Fruit fly (Drosophila melanogaster) whole organism, adult: Measurements from ENCODE around the gene witty.

ENCODE experiments used
- CG11617 ChIP-seq: fragments of 200-800 bp; sonication (Bioruptor generic); optimal IDR thresholded peaks from 2 replicates; lab custom pipeline; 2017; ENCODE audit warnings: mild to moderate bottlenecking, missing biosample characterization, missing genetic modification reagents, missing genetic modification characterization
- CG12768 ChIP-seq: fragments of 200-800 bp; sonication (Bioruptor generic); optimal IDR thresholded peaks from 2 replicates; lab custom pipeline; 2017; ENCODE audit warnings: missing biosample characterization, missing genetic modification characterization, mild to moderate bottlenecking, moderate library complexity, missing genetic modification reagents
- CG14711 ChIP-seq: fragments of 200-800 bp; sonication (Bioruptor generic); optimal IDR thresholded peaks from 2 replicates; lab custom pipeline; 2018; ENCODE audit warnings: missing biosample characterization, mild to moderate bottlenecking, missing genetic modification characterization, moderate library complexity
- CG1620 ChIP-seq: fragments of 200-800 bp; sonication (Bioruptor generic); optimal IDR thresholded peaks from 2 replicates; lab custom pipeline; 2016; ENCODE audit warnings: missing biosample characterization, missing genetic modification characterization
- CG33017 ChIP-seq: fragments of 200-800 bp; sonication (Bioruptor generic); optimal IDR thresholded peaks from 2 replicates; lab custom pipeline; 2018; ENCODE audit warnings: missing biosample characterization, mild to moderate bottlenecking, missing genetic modification characterization, moderate library complexity
- CG5204 ChIP-seq: fragments of 200-800 bp; sonication (Bioruptor generic); optimal IDR thresholded peaks from 2 replicates; lab custom pipeline; 2016; ENCODE audit warnings: missing biosample characterization, missing genetic modification characterization
- CG7045 ChIP-seq: fragments of 200-800 bp; sonication (Bioruptor generic); optimal IDR thresholded peaks from 2 replicates; lab custom pipeline; 2017; ENCODE audit warnings: missing biosample characterization, mild to moderate bottlenecking, missing genetic modification characterization
- CG7101 ChIP-seq: fragments of 200-800 bp; sonication (Bioruptor generic); optimal IDR thresholded peaks from 2 replicates; lab custom pipeline; 2018; ENCODE audit warnings: missing biosample characterization, mild to moderate bottlenecking, missing genetic modification characterization, moderate library complexity
- Clk ChIP-seq: fragments of 200-800 bp; sonication (Bioruptor generic); optimal IDR thresholded peaks from 2 replicates; lab custom pipeline; 2017; ENCODE audit warnings: missing biosample characterization, missing genetic modification characterization
- Crg-1 ChIP-seq: fragments of 200-800 bp; sonication (Bioruptor generic); optimal IDR thresholded peaks from 2 replicates; lab custom pipeline; 2016; ENCODE audit warnings: missing biosample characterization, missing genetic modification characterization
- Hr96 ChIP-seq: fragments of 200-800 bp; sonication (Bioruptor generic); optimal IDR thresholded peaks from 2 replicates; lab custom pipeline; 2016; ENCODE audit warnings: missing biosample characterization, missing genetic modification characterization
- Mnt ChIP-seq: fragments of 200-800 bp; sonication (Bioruptor generic); optimal IDR thresholded peaks from 2 replicates; lab custom pipeline; 2016; ENCODE audit warnings: missing biosample characterization, mild to moderate bottlenecking, missing genetic modification characterization
- bab1 ChIP-seq: fragments of 200-800 bp; sonication (Bioruptor generic); optimal IDR thresholded peaks from 3 replicates; lab custom pipeline; 2019; ENCODE audit warnings: missing biosample characterization, mild to moderate bottlenecking, missing genetic modification characterization, moderate library complexity
- cic ChIP-seq: fragments of 200-800 bp; sonication (Bioruptor generic); optimal IDR thresholded peaks from 2 replicates; lab custom pipeline; 2017; ENCODE audit warnings: missing biosample characterization, mild to moderate bottlenecking, missing genetic modification characterization, moderate library complexity
- cnc ChIP-seq, 2 experiments: fragments of >200 bp; optimal IDR thresholded peaks; 2 replicates each; lab custom pipeline; 2017
- kay ChIP-seq: fragments of 200-800 bp; sonication (Bioruptor generic); peaks from one replicate; lab custom pipeline; 2016; ENCODE audit warnings: missing biosample characterization, missing genetic modification characterization, borderline replicate concordance
- ovo ChIP-seq: fragments of 200-800 bp; sonication (Bioruptor generic); optimal IDR thresholded peaks from 2 replicates; lab custom pipeline; 2016; ENCODE audit warnings: missing biosample characterization, missing genetic modification characterization
- pad ChIP-seq: fragments of 200-800 bp; sonication (Bioruptor generic); optimal IDR thresholded peaks from 3 replicates; lab custom pipeline; 2017; ENCODE audit warnings: missing biosample characterization, missing genetic modification characterization, mild to moderate bottlenecking, moderate library complexity, missing genetic modification reagents
- tj ChIP-seq: fragments of 200-800 bp; sonication (Bioruptor generic); optimal IDR thresholded peaks from 3 replicates; lab custom pipeline; 2017; ENCODE audit warnings: missing biosample characterization, mild to moderate bottlenecking, missing genetic modification characterization, moderate library complexity
- toe ChIP-seq: fragments of 200-800 bp; sonication (Bioruptor generic); optimal IDR thresholded peaks from 2 replicates; lab custom pipeline; 2016; ENCODE audit warnings: missing biosample characterization, missing genetic modification characterization

witty gene

dm6 chr2L:8350560-8351171 is 12.6 kb downstream of the witty start:
- TF ChIP-seq CG11617 (GFP tag; lab: Kevin White, UChicago), result no peak
- no peak for TF ChIP-seq Clk (GFP tag; lab: Kevin White, UChicago)
- TF ChIP-seq kay (GFP tag; lab: Kevin White, UChicago), result peak; percentile 56
- TF ChIP-seq Hr96 (GFP tag; lab: Kevin White, UChicago), result no peak

dm6 chr2L:8351333-8351732 is 13.2 kb downstream of the witty start:
- TF ChIP-seq Crg-1 (GFP tag; lab: Kevin White, UChicago), result no peak
- TF ChIP-seq CG7101 (tag; lab: Kevin White, UChicago), result no peak
- no peak for TF ChIP-seq CG1620 (GFP tag; lab: Kevin White, UChicago)
- no peak for TF ChIP-seq Mnt (GFP tag; lab: Kevin White, UChicago)
- TF ChIP-seq pad, result no peak
- TF ChIP-seq bab1 (GFP tag; lab: Kevin White, UChicago), result no peak
- TF ChIP-seq tj (GFP tag; lab: Kevin White, UChicago), result no peak
- TF ChIP-seq cic (GFP tag; lab: Kevin White, UChicago), result no peak
- no peak for TF ChIP-seq cnc (optimal IDR thresholded peaks at IDR 0.05; lab: Kevin White, UChicago)
- TF ChIP-seq CG11617 (GFP tag; lab: Kevin White, UChicago), result no peak
- TF ChIP-seq toe, result no peak
- no peak for TF ChIP-seq CG12768 (GFP tag; lab: Kevin White, UChicago)
- no peak for TF ChIP-seq ovo (GFP tag; lab: Kevin White, UChicago)
- no peak for TF ChIP-seq kay (GFP tag; lab: Kevin White, UChicago)

dm6 chr2L:8351864-8352263 is 13.8 kb downstream of the witty start, which contains the start of gene Mur29B:
TSS of gene Mur29B (plus strand) at chr2L:8352187.
- TF ChIP-seq ovo (GFP tag; lab: Kevin White, UChicago) (no peak), Mnt (GFP tag; lab: Kevin White, UChicago) (no peak), CG14711 (tag; lab: Kevin White, UChicago) (no peak), tj (GFP tag; lab: Kevin White, UChicago) (no peak), Clk (GFP tag; lab: Kevin White, UChicago) (no peak), kay (GFP tag; lab: Kevin White, UChicago) (peak; percentile 65), toe (no peak), CG12768 (GFP tag; lab: Kevin White, UChicago) (no peak)

dm6 chr2L:8355419-8355818 is 17.3 kb downstream of the witty start:
- no peak for TF ChIP-seq cic (GFP tag; lab: Kevin White, UChicago)
- no peak for TF ChIP-seq Crg-1 (GFP tag; lab: Kevin White, UChicago)
- peak; percentile 38 for TF ChIP-seq kay (GFP tag; lab: Kevin White, UChicago)
- TF ChIP-seq CG14711 (tag; lab: Kevin White, UChicago), result no peak

DNA sequence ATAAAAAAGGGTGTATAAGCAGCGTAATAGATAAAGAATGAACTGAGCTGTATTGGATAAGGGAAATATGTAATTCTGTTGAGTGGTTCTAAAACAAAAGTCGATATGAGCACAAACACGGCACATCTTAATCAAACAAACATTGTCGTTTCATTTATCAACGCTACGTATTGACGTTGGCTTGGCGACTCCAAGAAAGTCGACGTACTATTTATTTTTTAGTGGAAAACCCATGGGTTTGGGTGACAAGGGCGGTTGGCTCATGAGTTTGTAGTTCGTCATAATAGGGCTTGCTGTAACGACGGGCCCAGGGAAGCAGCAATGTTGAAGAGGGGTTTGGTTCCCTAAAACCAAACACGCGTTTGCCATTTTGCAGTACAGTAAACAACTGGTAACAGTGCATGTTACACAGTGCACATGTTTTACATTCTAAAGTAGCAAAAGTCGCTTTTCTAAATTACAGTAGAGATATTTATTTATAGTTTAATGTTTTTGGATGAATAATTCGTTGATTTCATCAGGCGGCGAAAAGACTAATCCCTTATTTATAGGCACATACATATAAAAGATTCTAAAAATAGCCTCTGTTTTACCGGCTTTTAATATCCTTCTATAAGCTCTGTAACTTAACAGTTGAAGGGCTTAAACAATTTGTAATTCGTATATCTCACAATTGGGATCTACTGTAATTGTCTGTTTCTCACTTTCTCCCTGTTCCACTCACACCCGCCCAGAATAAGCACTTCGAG is 23.3 kb downstream of the witty start:
- peak; percentile 40 for TF ChIP-seq toe
- peak; percentile 9 for TF ChIP-seq cic (GFP tag; lab: Kevin White, UChicago)
- TF ChIP-seq pad, result peak; percentile 75
- peak; percentile 9 for TF ChIP-seq ovo (GFP tag; lab: Kevin White, UChicago)
- TF ChIP-seq Crg-1 (GFP tag; lab: Kevin White, UChicago), result peak; percentile 54
- peak; percentile 34 for TF ChIP-seq tj (GFP tag; lab: Kevin White, UChicago)
- peak; percentile 21 for TF ChIP-seq CG7045 (GFP tag; lab: Kevin White, UChicago)
- peak; percentile 68 for TF ChIP-seq CG11617 (GFP tag; lab: Kevin White, UChicago)
- TF ChIP-seq Clk (GFP tag; lab: Kevin White, UChicago), result no peak
- TF ChIP-seq CG7101 (tag; lab: Kevin White, UChicago), result peak; percentile 64
- TF ChIP-seq cnc (optimal IDR thresholded peaks at IDR 0.05; lab: Kevin White, UChicago), result no peak
- peak; percentile 3 for TF ChIP-seq Hr96 (GFP tag; lab: Kevin White, UChicago)
- TF ChIP-seq kay (GFP tag; lab: Kevin White, UChicago), result no peak
- TF ChIP-seq bab1 (GFP tag; lab: Kevin White, UChicago), result peak; percentile 87
- peak; percentile 9 for TF ChIP-seq CG14711 (tag; lab: Kevin White, UChicago)
- TF ChIP-seq CG1620 (GFP tag; lab: Kevin White, UChicago), result no peak
- TF ChIP-seq CG33017 (tag; lab: Kevin White, UChicago), result peak; percentile 34
- peak; percentile 49 for TF ChIP-seq CG5204
- peak; percentile 12 for TF ChIP-seq CG12768 (GFP tag; lab: Kevin White, UChicago)
- peak; percentile 67 for TF ChIP-seq Mnt (GFP tag; lab: Kevin White, UChicago)

dm6 chr2L:8362273-8362954 is 24.3 kb downstream of the witty start, which contains the start of gene CG7627:
TSS of gene CG7627 (minus strand) at chr2L:8362469.
- peak; percentile 62 for TF ChIP-seq Crg-1 (GFP tag; lab: Kevin White, UChicago)
- TF ChIP-seq Hr96 (GFP tag; lab: Kevin White, UChicago), result peak; percentile 85
- TF ChIP-seq CG1620 (GFP tag; lab: Kevin White, UChicago), result peak; percentile 64
- peak; percentile 73 for TF ChIP-seq CG12768 (GFP tag; lab: Kevin White, UChicago)
- TF ChIP-seq CG33017 (tag; lab: Kevin White, UChicago), result peak; percentile 39
- peak; percentile 54 for TF ChIP-seq Clk (GFP tag; lab: Kevin White, UChicago)
- peak; percentile 24 for TF ChIP-seq ovo (GFP tag; lab: Kevin White, UChicago)
- TF ChIP-seq CG7101 (tag; lab: Kevin White, UChicago), result peak; percentile 79
- TF ChIP-seq kay (GFP tag; lab: Kevin White, UChicago), result peak; percentile 72
- TF ChIP-seq cnc (optimal IDR thresholded peaks at IDR 0.05; lab: Kevin White, UChicago), result no peak
- TF ChIP-seq bab1 (GFP tag; lab: Kevin White, UChicago), result peak; percentile 66
- TF ChIP-seq tj (GFP tag; lab: Kevin White, UChicago), result no peak
- peak; percentile 60 for TF ChIP-seq CG14711 (tag; lab: Kevin White, UChicago)
- TF ChIP-seq CG11617 (GFP tag; lab: Kevin White, UChicago), result peak; percentile 81
- peak; percentile 69 for TF ChIP-seq CG7045 (GFP tag; lab: Kevin White, UChicago)
- TF ChIP-seq Mnt (GFP tag; lab: Kevin White, UChicago), result peak; percentile 82
- TF ChIP-seq toe, result peak; percentile 69
- TF ChIP-seq cic (GFP tag; lab: Kevin White, UChicago), result peak; percentile 76
- TF ChIP-seq CG5204, result peak; percentile 65
- peak; percentile 54 for TF ChIP-seq pad
